Fruit fly (Drosophila melanogaster) whole organism, prepupa: ENCODE results near the gene CG46313.

Experiments
- CG31627 ChIP-seq: fragments of 200-800 bp; sonication (Bioruptor generic); optimal IDR thresholded peaks from 3 replicates; lab custom pipeline; 2016; ENCODE audit warnings: missing biosample characterization, missing genetic modification characterization
- CG6163 ChIP-seq: fragments of 200-800 bp; sonication (Bioruptor generic); IDR thresholded peaks from 3 replicates; pipeline ENCODE4 v1.3.6; 2022; ENCODE audit warnings: missing biosample characterization, missing genetic modification characterization
- acj6 ChIP-seq: fragments of 200-800 bp; sonication (Bioruptor generic); optimal IDR thresholded peaks from 3 replicates; lab custom pipeline; 2016; ENCODE audit warnings: missing biosample characterization, missing genetic modification characterization
- dsx ChIP-seq: fragments of 200-800 bp; optimal IDR thresholded peaks from 3 replicates; lab custom pipeline; 2019; ENCODE audit warnings: missing biosample characterization, mild to moderate bottlenecking, missing genetic modification characterization, moderate library complexity; ENCODE audit not compliant: poor library complexity, severe bottlenecking
- topi ChIP-seq: fragments of 200-800 bp; sonication (Bioruptor generic); optimal IDR thresholded peaks from 3 replicates; lab custom pipeline; 2016; ENCODE audit warnings: missing biosample characterization, missing genetic modification characterization

DNA sequence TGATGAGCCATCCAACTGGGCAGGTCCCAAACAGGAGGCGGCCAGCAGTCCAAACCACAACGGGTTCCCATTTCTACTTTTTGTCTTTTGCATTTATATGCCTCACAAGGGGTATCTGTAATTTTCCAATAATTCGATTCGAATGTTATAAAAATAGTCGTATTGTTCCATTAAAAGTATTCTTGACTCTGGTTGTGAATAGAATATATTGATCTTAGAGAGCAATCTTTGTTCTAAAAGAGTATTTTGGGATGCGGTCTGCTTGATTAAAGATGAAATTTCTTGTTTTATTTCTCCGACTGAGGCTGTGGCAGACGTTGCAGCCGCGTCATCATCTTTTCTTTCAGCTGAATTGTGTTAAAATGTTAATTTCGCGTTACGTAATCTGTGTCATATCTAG, 55.6 kb downstream of the CG46313 start:
- TF ChIP-seq CG6163 (GFP tag; lab: Robert Waterston, UW) (peak; percentile 30; the same call in 1 of the 3 replicates), topi (GFP tag; lab: Kevin White, UChicago) (no peak), CG31627 (no peak), dsx (no peak), acj6 (GFP tag; lab: Kevin White, UChicago) (no peak)
